Fruit fly (Drosophila melanogaster) whole organism, embryonic: ENCODE results near the gene DPCoAC.

Experiments used
- Atf3 ChIP-seq: fragments of 200-800 bp; sonication (Bioruptor generic); optimal IDR thresholded peaks from 3 replicates; lab custom pipeline; 2016; ENCODE audit warnings: missing biosample characterization, missing genetic modification characterization
- CG13624 ChIP-seq: fragments of 200-800 bp; sonication (Bioruptor generic); optimal IDR thresholded peaks from 2 replicates; lab custom pipeline; 2016; ENCODE audit warnings: missing biosample characterization, missing genetic modification characterization
- CG14441 ChIP-seq: fragments of 200-800 bp; sonication (Bioruptor generic); IDR thresholded peaks from 2 replicates; pipeline ENCODE4 v1.3.6; 2022; ENCODE audit warnings: missing biosample characterization, missing genetic modification characterization
- CG17912 ChIP-seq: fragments of 200-800 bp; sonication (Bioruptor generic); optimal IDR thresholded peaks from 2 replicates; lab custom pipeline; 2018; ENCODE audit warnings: missing biosample characterization, mild to moderate bottlenecking, missing genetic modification characterization
- CG33213 ChIP-seq: fragments of 200-800 bp; sonication (Bioruptor generic); optimal IDR thresholded peaks from 3 replicates; lab custom pipeline; 2016; ENCODE audit warnings: missing biosample characterization, missing genetic modification characterization
- CG34224 ChIP-seq: fragments of 200-800 bp; sonication (Bioruptor generic); IDR thresholded peaks from 3 replicates; pipeline ENCODE4 v1.3.6; 2022; ENCODE audit warnings: missing biosample characterization, missing genetic modification characterization; ENCODE audit not compliant: partially characterized antibody
- CG34422 ChIP-seq: fragments of 200-800 bp; sonication (Bioruptor generic); IDR thresholded peaks from 3 replicates; pipeline ENCODE4 v1.3.6; 2022; ENCODE audit warnings: missing biosample characterization, missing genetic modification characterization
- CG4617 ChIP-seq: fragments of 200-800 bp; sonication (Bioruptor generic); optimal IDR thresholded peaks from 3 replicates; lab custom pipeline; 2016; ENCODE audit warnings: missing biosample characterization, missing genetic modification characterization, borderline replicate concordance
- CG5953 ChIP-seq: fragments of 200-800 bp; sonication (Bioruptor generic); IDR thresholded peaks from 2 replicates; pipeline ENCODE4 v1.3.6; 2022; ENCODE audit warnings: missing biosample characterization, missing genetic modification characterization
- CG7556 ChIP-seq: fragments of 200-800 bp; sonication (Bioruptor generic); optimal IDR thresholded peaks from 2 replicates; lab custom pipeline; 2017; ENCODE audit warnings: missing biosample characterization, mild to moderate bottlenecking, missing genetic modification characterization
- CG7963 ChIP-seq: fragments of 200-800 bp; sonication (Bioruptor generic); IDR thresholded peaks from 3 replicates; pipeline ENCODE4 v1.3.6; 2022; ENCODE audit warnings: missing biosample characterization, missing genetic modification characterization; ENCODE audit not compliant: partially characterized antibody
- CG8290 ChIP-seq, 3 experiments: fragments of 200-800 bp; sonication (Bioruptor generic); optimal IDR thresholded peaks; 2 replicates each; lab custom pipeline; 2016 to 2019; ENCODE audit warnings: missing biosample characterization in 3 of 3, missing genetic modification characterization in 3 of 3, mild to moderate bottlenecking in 2 of 3, moderate library complexity in 1 of 3
- CG8359 ChIP-seq: fragments of 200-800 bp; sonication (Bioruptor generic); optimal IDR thresholded peaks from 2 replicates; lab custom pipeline; 2017; ENCODE audit warnings: missing biosample characterization, mild to moderate bottlenecking, missing genetic modification characterization, borderline replicate concordance
- CG8478 ChIP-seq: fragments of >200 bp; optimal IDR thresholded peaks from 2 replicates; lab custom pipeline; 2018
- CG9932 ChIP-seq: fragments of 200-800 bp; sonication (Bioruptor generic); IDR thresholded peaks from 2 replicates; pipeline ENCODE4 v1.3.6; 2022; ENCODE audit warnings: missing biosample characterization, missing genetic modification characterization
- CHES-1-like ChIP-seq: fragments of 200-800 bp; sonication (Bioruptor generic); optimal IDR thresholded peaks from 2 replicates; lab custom pipeline; 2016; ENCODE audit warnings: missing biosample characterization, missing genetic modification characterization
- Dip3 ChIP-seq: fragments of 200-800 bp; sonication (Bioruptor generic); optimal IDR thresholded peaks from 3 replicates; lab custom pipeline; 2016; ENCODE audit warnings: missing biosample characterization, missing genetic modification characterization
- Doc3 ChIP-seq: fragments of 200-800 bp; sonication (Bioruptor generic); IDR thresholded peaks from 3 replicates; pipeline ENCODE4 v1.3.6; 2022; ENCODE audit warnings: missing biosample characterization, missing genetic modification characterization; ENCODE audit not compliant: partially characterized antibody
- Dp ChIP-seq: fragments of 200-800 bp; sonication (Bioruptor generic); optimal IDR thresholded peaks from 2 replicates; lab custom pipeline; 2018; ENCODE audit warnings: missing biosample characterization, mild to moderate bottlenecking, missing genetic modification characterization, moderate library complexity
- Gug ChIP-seq: fragments of 200-800 bp; sonication (Bioruptor generic); IDR thresholded peaks from 4 replicates; pipeline ENCODE4 v1.3.6; 2022; ENCODE audit warnings: missing biosample characterization, missing genetic modification characterization
- H15 ChIP-seq: fragments of 200-800 bp; sonication (Bioruptor generic); IDR thresholded peaks from 3 replicates; pipeline ENCODE4 v1.3.6; 2022; ENCODE audit warnings: missing biosample characterization, missing genetic modification characterization
- H2.0 ChIP-seq: fragments of 200-800 bp; sonication (Bioruptor generic); IDR thresholded peaks from 2 replicates; pipeline ENCODE4 v1.3.6; 2022; ENCODE audit warnings: missing biosample characterization, missing genetic modification characterization
- MESR4 ChIP-seq: fragments of 200-800 bp; sonication (Bioruptor generic); optimal IDR thresholded peaks from 2 replicates; lab custom pipeline; 2018; ENCODE audit warnings: missing biosample characterization, mild to moderate bottlenecking, missing genetic modification characterization, moderate library complexity
- MTF-1 ChIP-seq: fragments of 200-800 bp; sonication (Bioruptor generic); optimal IDR thresholded peaks from 2 replicates; lab custom pipeline; 2018; ENCODE audit warnings: missing biosample characterization, mild to moderate bottlenecking, missing genetic modification characterization, borderline replicate concordance
- Med ChIP-seq: fragments of 200-800 bp; sonication (Bioruptor generic); peaks from one replicate; lab custom pipeline; 2016; ENCODE audit warnings: missing biosample characterization, missing genetic modification characterization, mild to moderate bottlenecking, inconsistent platforms, moderate library complexity
- Opbp ChIP-seq: fragments of 200-800 bp; sonication (Bioruptor generic); IDR thresholded peaks from 3 replicates; pipeline ENCODE4 v1.3.6; 2022; ENCODE audit warnings: missing biosample characterization, missing genetic modification characterization; ENCODE audit not compliant: partially characterized antibody
- Rx ChIP-seq: fragments of 200-800 bp; sonication (Bioruptor generic); IDR thresholded peaks from 2 replicates; pipeline ENCODE4 v1.3.6; 2022; ENCODE audit warnings: missing biosample characterization, missing genetic modification characterization
- Side ChIP-seq: fragments of 200-800 bp; sonication (Bioruptor generic); optimal IDR thresholded peaks from 2 replicates; lab custom pipeline; 2016; ENCODE audit warnings: missing biosample characterization, missing genetic modification characterization
- Xrp1 ChIP-seq: fragments of 200-800 bp; sonication (Bioruptor generic); IDR thresholded peaks from 2 replicates; pipeline ENCODE4 v1.3.6; 2022; ENCODE audit warnings: missing biosample characterization, missing genetic modification characterization
- ab ChIP-seq: fragments of 200-800 bp; sonication (Bioruptor generic); optimal IDR thresholded peaks from 2 replicates; lab custom pipeline; 2016; ENCODE audit warnings: missing biosample characterization, missing genetic modification characterization
- amos ChIP-seq: fragments of 200-800 bp; sonication (Bioruptor generic); IDR thresholded peaks from 2 replicates; pipeline ENCODE4 v1.3.6; 2022; ENCODE audit warnings: missing biosample characterization, missing genetic modification characterization; ENCODE audit not compliant: partially characterized antibody
- disco-r ChIP-seq: fragments of 200-800 bp; sonication (Bioruptor generic); optimal IDR thresholded peaks from 2 replicates; lab custom pipeline; 2016; ENCODE audit warnings: missing biosample characterization, missing genetic modification characterization
- grn ChIP-seq: fragments of 200-800 bp; sonication (Bioruptor generic); optimal IDR thresholded peaks from 3 replicates; lab custom pipeline; 2017; ENCODE audit warnings: missing biosample characterization, missing genetic modification characterization
- ham ChIP-seq: fragments of 200-800 bp; sonication (Bioruptor generic); IDR thresholded peaks from 2 replicates; pipeline ENCODE4 v1.3.6; 2022; ENCODE audit warnings: missing biosample characterization, missing genetic modification characterization
- ken ChIP-seq: fragments of 200-800 bp; sonication (Bioruptor generic); IDR thresholded peaks from 3 replicates; pipeline ENCODE4 v1.3.6; 2022; ENCODE audit warnings: missing biosample characterization, missing genetic modification characterization
- lola ChIP-seq, 3 experiments: fragments of >200 bp in 2 of 3; fragments of 200-800 bp in 1 of 3; sonication (Bioruptor generic) in 1 of 3; optimal IDR thresholded peaks; 2 replicates each; lab custom pipeline; 2017 to 2019; ENCODE audit warnings: missing biosample characterization in 3 of 3, missing genetic modification characterization in 3 of 3, mild to moderate bottlenecking in 1 of 3, moderate library complexity in 1 of 3
- luna ChIP-seq: fragments of 200-800 bp; sonication (Bioruptor generic); optimal IDR thresholded peaks from 2 replicates; lab custom pipeline; 2016; ENCODE audit warnings: missing biosample characterization, missing genetic modification characterization
- nmo ChIP-seq: fragments of 200-800 bp; sonication (Bioruptor generic); optimal IDR thresholded peaks from 2 replicates; lab custom pipeline; 2018; ENCODE audit warnings: missing biosample characterization, mild to moderate bottlenecking, missing genetic modification characterization, moderate library complexity
- p53 ChIP-seq: fragments of 200-800 bp; sonication (Bioruptor generic); optimal IDR thresholded peaks from 2 replicates; lab custom pipeline; 2016; ENCODE audit warnings: missing biosample characterization, missing genetic modification characterization
- pb ChIP-seq: fragments of 200-800 bp; sonication (Bioruptor generic); optimal IDR thresholded peaks from 3 replicates; lab custom pipeline; 2016; ENCODE audit warnings: missing biosample characterization, missing genetic modification characterization
- pzg ChIP-seq: fragments of 200-800 bp; sonication (Bioruptor generic); optimal IDR thresholded peaks from 3 replicates; lab custom pipeline; 2018; ENCODE audit warnings: missing biosample characterization, mild to moderate bottlenecking, missing genetic modification characterization, moderate library complexity
- repo ChIP-seq: fragments of 200-800 bp; sonication (Bioruptor generic); optimal IDR thresholded peaks from 2 replicates; lab custom pipeline; 2016; ENCODE audit warnings: missing biosample characterization, missing genetic modification characterization
- sob ChIP-seq: fragments of 200-800 bp; sonication (Bioruptor generic); IDR thresholded peaks from 2 replicates; pipeline ENCODE4 v1.3.6; 2022; ENCODE audit warnings: missing biosample characterization, missing genetic modification characterization
- ssp ChIP-seq: fragments of 200-800 bp; sonication (Bioruptor generic); IDR thresholded peaks from 2 replicates; pipeline ENCODE4 v1.3.6; 2022; ENCODE audit warnings: missing biosample characterization, missing genetic modification characterization
- stwl ChIP-seq: fragments of 200-800 bp; sonication (Bioruptor generic); optimal IDR thresholded peaks from 3 replicates; lab custom pipeline; 2018; ENCODE audit warnings: missing biosample characterization, mild to moderate bottlenecking, missing genetic modification characterization, moderate library complexity
- toy ChIP-seq: fragments of 200-800 bp; sonication (Bioruptor generic); IDR thresholded peaks from 2 replicates; pipeline ENCODE4 v1.3.6; 2022; ENCODE audit warnings: missing biosample characterization, missing genetic modification characterization
- wek ChIP-seq: fragments of 200-800 bp; sonication (Bioruptor generic); optimal IDR thresholded peaks from 3 replicates; lab custom pipeline; 2018; ENCODE audit warnings: missing biosample characterization, mild to moderate bottlenecking, missing genetic modification characterization, moderate library complexity
- zf30C ChIP-seq: fragments of 200-800 bp; sonication (Bioruptor generic); optimal IDR thresholded peaks from 3 replicates; lab custom pipeline; 2018; ENCODE audit warnings: missing biosample characterization, mild to moderate bottlenecking, missing genetic modification characterization
- zfh1 ChIP-seq: fragments of 200-800 bp; sonication (Bioruptor generic); IDR thresholded peaks from 3 replicates; pipeline ENCODE4 v1.3.6; 2022; ENCODE audit warnings: missing biosample characterization, missing genetic modification characterization

The DPCoAC gene

dm6 chr3R:20558106-20558489, 631 bp upstream of the DPCoAC start (continued):
- TF ChIP-seq wek (GFP tag; lab: Kevin White, UChicago) (peak; percentile 37), sob (GFP tag; lab: Robert Waterston, UW) (peak; percentile 29; the same call in 1 of the 2 replicates), MTF-1 (GFP tag; lab: Kevin White, UChicago) (peak; percentile 28), Med (GFP tag; lab: Kevin White, UChicago) (peak; percentile 61), CG4617 (peak; percentile 57), Dip3 (no peak), Doc3 (GFP tag; lab: Robert Waterston, UW) (peak; percentile 53), Side (GFP tag; lab: Kevin White, UChicago) (peak; percentile 24), pb (GFP tag; lab: Kevin White, UChicago) (peak; percentile 17), H15 (GFP tag; lab: Robert Waterston, UW) (peak; percentile 34; the same call in 1 of the 3 replicates), Rx (GFP tag; lab: Robert Waterston, UW) (no peak; the same call in 1 of the 2 replicates), CG7963 (GFP tag; lab: Robert Waterston, UW) (0 out of 3 replicates have a peak, but pooled peaks have one; percentile 5), grn (GFP tag; lab: Kevin White, UChicago) (peak; percentile 22), zfh1 (GFP tag; lab: Robert Waterston, UW) (peak; percentile 48; the same call in 1 of the 3 replicates), CG34224 (peak; percentile 26; the same call in 2 of the 3 replicates), Dp (GFP tag; lab: Kevin White, UChicago) (peak; percentile 78), MESR4 (GFP tag; lab: Kevin White, UChicago) (peak; percentile 81), ab (no peak), ken (GFP tag; lab: Robert Waterston, UW) (peak; percentile 58; the same call in 1 of the 3 replicates), CG8359 (GFP tag; lab: Kevin White, UChicago) (no peak), CG14441 (GFP tag; lab: Robert Waterston, UW) (peak; percentile 24; the same call in 1 of the 2 replicates), disco-r (GFP tag; lab: Kevin White, UChicago) (no peak), ham (no peak), CG5953 (0 out of 2 replicates have a peak, but pooled peaks have one; percentile 22), repo (GFP tag; lab: Kevin White, UChicago) (no peak), Xrp1 (no peak), Gug (peak; percentile 21; the same call in 1 of the 4 replicates), CHES-1-like (GFP tag; lab: Kevin White, UChicago) (peak; percentile 24), pzg (GFP tag; lab: Kevin White, UChicago) (peak; percentile 76), Atf3 (no peak), CG13624 (no peak), H2.0 (peak; percentile 20; the same call in 1 of the 2 replicates), CG8478 (lab: Kevin White, UChicago) (no peak), toy (GFP tag; lab: Robert Waterston, UW) (no peak), luna (GFP tag; lab: Kevin White, UChicago) (peak; percentile 3), ssp (GFP tag; lab: Robert Waterston, UW) (peak; percentile 9; the same call in 1 of the 2 replicates), zf30C (GFP tag; lab: Kevin White, UChicago) (no peak), nmo (no peak), stwl (tag; lab: Kevin White, UChicago) (peak; percentile 20), CG7556 (GFP tag; lab: Kevin White, UChicago) (peak; percentile 17), Opbp (GFP tag; lab: Robert Waterston, UW) (peak; percentile 100), CG17912 (peak; percentile 9), CG34422 (GFP tag; lab: Robert Waterston, UW) (peak; percentile 18; the same call in 1 of the 3 replicates), CG8290 (GFP tag; optimal IDR thresholded peaks at IDR 0.05; lab: Kevin White, UChicago) (no peak), CG8290 (tag; optimal IDR thresholded peaks at IDR 0.05; lab: Kevin White, UChicago) (peak in 1 of 2 experiments; percentile 79), CG9932 (GFP tag; lab: Robert Waterston, UW) (peak; percentile 76), amos (GFP tag; lab: Robert Waterston, UW) (peak; percentile 80), lola (GFP tag; optimal IDR thresholded peaks at IDR 0.05; lab: Kevin White, UChicago) (peak in 1 of 3 experiments; percentile 43), p53 (GFP tag; lab: Kevin White, UChicago) (peak; percentile 42), CG33213 (GFP tag; lab: Kevin White, UChicago) (peak; percentile 18)
